Worm (Caenorhabditis elegans) whole organism, late embryonic: ENCODE measurements around the gene C33C12.7.

Source experiments
- ceh-6 ChIP-seq: fragments of 200-800 bp; sonication (Bioruptor generic); optimal IDR thresholded peaks from 2 replicates; lab custom pipeline; 2018; ENCODE audit warnings: mild to moderate bottlenecking, missing genetic modification characterization, missing compliant biosample characterization
- fax-1 ChIP-seq: sonication (generic microtip); optimal IDR thresholded peaks from 2 replicates; lab custom pipeline; 2016; ENCODE audit warnings: missing genotype, missing genetic modification characterization, missing compliant biosample characterization
- fkh-10 ChIP-seq: fragments of 150-350 bp; optimal IDR thresholded peaks from 2 replicates; lab custom pipeline; 2014; ENCODE audit warnings: missing biosample characterization, missing genetic modification reagents, missing genetic modification characterization
- lin-11 ChIP-seq: fragments of 200-800 bp; sonication (Bioruptor generic); optimal IDR thresholded peaks from 2 replicates; lab custom pipeline; 2018; ENCODE audit warnings: mild to moderate bottlenecking, missing genetic modification characterization, missing compliant biosample characterization
- odd-2 ChIP-seq: sonication (generic microtip); optimal IDR thresholded peaks from 2 replicates; lab custom pipeline; 2017; ENCODE audit warnings: antibody characterized with exemption, mild to moderate bottlenecking, missing genetic modification characterization, missing compliant biosample characterization

ce11 chrII:2150485-2150985 is 24.7 kb downstream of the C33C12.7 start, which contains the start of the genes C40A11.7 and C40A11.8:
- no peak for TF ChIP-seq odd-2 (tag; lab: Kevin White, UChicago)
- TF ChIP-seq lin-11, result no peak
- TF ChIP-seq fkh-10 (GFP tag; lab: Kevin White, UChicago), result no peak
- TF ChIP-seq ceh-6 (GFP tag; lab: Kevin White, UChicago), result no peak
- no peak for TF ChIP-seq fax-1 (tag; lab: Kevin White, UChicago)
